Worm (Caenorhabditis elegans): ENCODE measurements around the gene faah-4.

Gene faah-4

ce11 chrIII:11896652-11897051 is 13.0 kb downstream of the faah-4 start:
- no peak for TF ChIP-seq lin-1 (GFP tag; IDR thresholded peaks at IDR 0.05)
- TF ChIP-seq zag-1 (tag; optimal IDR thresholded peaks at IDR 0.05), result no peak
- TF ChIP-seq mep-1 (tag; optimal IDR thresholded peaks at IDR 0.05), result no peak

- TF ChIP-seq ceh-28 (tag; optimal IDR thresholded peaks at IDR 0.05), result peak; percentile 3
- no peak for TF ChIP-seq gei-8 (GFP tag; optimal IDR thresholded peaks at IDR 0.05)
Measured at ce11 chrIII:11895504-11895903, 14.2 kb downstream of the faah-4 start.

ce11 chrIII:11892939-11893338 is 16.7 kb downstream of the faah-4 start, which contains the start of gene Y56A3A.41:
TSS of gene Y56A3A.41 (minus strand) at chrIII:11893039.
- no peak for TF ChIP-seq php-3 (GFP tag; IDR thresholded peaks at IDR 0.05)
- no peak for TF ChIP-seq D1046.2 (GFP tag; IDR thresholded peaks at IDR 0.05)
- no peak for TF ChIP-seq ceh-32 (tag; optimal IDR thresholded peaks at IDR 0.05; ENCODE audit: poor library complexity)
- TF ChIP-seq lin-29 (GFP tag; IDR thresholded peaks at IDR 0.05), result no peak
- TF ChIP-seq madf-5 (GFP tag; IDR thresholded peaks at IDR 0.05), result no peak
- no peak for TF ChIP-seq duxl-1 (tag; optimal IDR thresholded peaks at IDR 0.05; ENCODE audit: poor library complexity)
- no peak for TF ChIP-seq ceh-82 (tag; optimal IDR thresholded peaks at IDR 0.05)
- no peak for TF ChIP-seq nhr-111 (GFP tag; optimal IDR thresholded peaks at IDR 0.05)
- TF ChIP-seq tag-97 (GFP tag; IDR thresholded peaks at IDR 0.05), result no peak
- no peak for TF ChIP-seq nhr-237 (tag; optimal IDR thresholded peaks at IDR 0.05)
- no peak for TF ChIP-seq sdz-12 (GFP tag; optimal IDR thresholded peaks at IDR 0.05)
- TF ChIP-seq nhr-6 (tag; optimal IDR thresholded peaks at IDR 0.05), result no peak
- TF ChIP-seq lin-1 (GFP tag; IDR thresholded peaks at IDR 0.05), result no peak
- TF ChIP-seq mxl-2 (GFP tag; conservative IDR thresholded peaks at IDR 0.05), result no peak
- no peak for TF ChIP-seq pqm-1 (tag; optimal IDR thresholded peaks at IDR 0.05)

ce11 chrIII:11891335-11891734 is 18.3 kb downstream of the faah-4 start, which contains the start of gene faah-5:
TSS of gene faah-5 (minus strand) at chrIII:11891435.
- TF ChIP-seq zip-11 (GFP tag; IDR thresholded peaks at IDR 0.05), result no peak
- TF ChIP-seq dve-1 (tag; optimal IDR thresholded peaks at IDR 0.05; ENCODE audit: insufficient read depth), result no peak
- no peak for TF ChIP-seq mes-2 (tag; optimal IDR thresholded peaks at IDR 0.05; ENCODE audit: poor library complexity, severe bottlenecking)
- TF ChIP-seq nhr-25 (tag; optimal IDR thresholded peaks at IDR 0.05; ENCODE audit: borderline replicate concordance, insufficient read depth), result no peak

ce11 chrIII:11883694-11884093 is 26.0 kb downstream of the faah-4 start, which contains the start of gene fbxb-22:
TSS of gene fbxb-22 (minus strand) at chrIII:11883754.
- TF ChIP-seq set-16 (GFP tag; IDR thresholded peaks at IDR 0.05), result peak; percentile 81

ce11 chrIII:11881549-11881948 is 28.1 kb downstream of the faah-4 start:
- TF ChIP-seq nhr-41 (GFP tag; IDR thresholded peaks at IDR 0.05), result 0 out of 2 replicates have a peak, but pooled peaks have one; percentile 9
- TF ChIP-seq unc-62 (GFP tag; optimal IDR thresholded peaks at IDR 0.05 in 1 of 2), result peak in 1 of 2 experiments; percentile 41
- no peak for TF ChIP-seq unc-62 (tag; optimal IDR thresholded peaks at IDR 0.05)
- peak; percentile 76 for TF ChIP-seq hlh-11 (tag; optimal IDR thresholded peaks at IDR 0.05)
- peak; percentile 90 for TF ChIP-seq pqm-1 (tag; optimal IDR thresholded peaks at IDR 0.05)
- TF ChIP-seq daf-16 (GFP tag; optimal IDR thresholded peaks at IDR 0.05), result no peak
- TF ChIP-seq daf-16 (tag; optimal IDR thresholded peaks at IDR 0.05), result peak; percentile 94
- peak; percentile 82 for TF ChIP-seq php-3 (GFP tag; IDR thresholded peaks at IDR 0.05)
- TF ChIP-seq ceh-20 (GFP tag; IDR thresholded peaks at IDR 0.05), result no peak
- peak; percentile 85 for TF ChIP-seq dve-1 (tag; optimal IDR thresholded peaks at IDR 0.05; ENCODE audit: insufficient read depth)
- no peak for TF ChIP-seq egl-27 (tag; optimal IDR thresholded peaks at IDR 0.05)
- no peak for TF ChIP-seq snpc-4 (tag; optimal IDR thresholded peaks at IDR 0.05)
- no peak for TF ChIP-seq zag-1 (tag; optimal IDR thresholded peaks at IDR 0.05)
- TF ChIP-seq nhr-237 (tag; optimal IDR thresholded peaks at IDR 0.05), result no peak
- no peak for TF ChIP-seq hmg-1.1 (GFP tag; IDR thresholded peaks at IDR 0.05)
- peak; percentile 11 for TF ChIP-seq mes-2 (tag; optimal IDR thresholded peaks at IDR 0.05; ENCODE audit: poor library complexity, severe bottlenecking)
- peak; percentile 63 for TF ChIP-seq dmd-6 (GFP tag; IDR thresholded peaks at IDR 0.05)
- peak in 1 of 2 experiments; percentile 5 for TF ChIP-seq hif-1 (tag; optimal IDR thresholded peaks at IDR 0.05)
- peak; percentile 83 for TF ChIP-seq nhr-28 (tag; optimal IDR thresholded peaks at IDR 0.05)
